Worm (Caenorhabditis elegans) whole organism, young adult: ENCODE data around the gene lhpp-1.
A peak's percentile ranks its signal among the peaks of the same experiment; 100 is the strongest.

Source experiments
- B0261.1 ChIP-seq: sonication (generic microtip); optimal IDR thresholded peaks from 2 replicates; lab custom pipeline; 2016; ENCODE audit warnings: mild to moderate bottlenecking, missing genetic modification characterization, moderate library complexity, missing compliant biosample characterization
- F33H1.4 ChIP-seq: fragments of 200-800 bp; sonication (Bioruptor generic); IDR thresholded peaks from 2 replicates; pipeline ENCODE4 v1.3.6; 2022; ENCODE audit warnings: missing genetic modification reagents, missing genetic modification characterization, missing compliant biosample characterization
- F57C9.4 ChIP-seq: sonication (generic microtip); optimal IDR thresholded peaks from 2 replicates; lab custom pipeline; 2017; ENCODE audit warnings: mild to moderate bottlenecking, missing genetic modification characterization, missing compliant biosample characterization
- K11D2.4 ChIP-seq: fragments of 200-800 bp; sonication (Bioruptor generic); IDR thresholded peaks from 2 replicates; pipeline ENCODE4 v1.3.6; 2022; ENCODE audit warnings: missing genetic modification reagents, missing genetic modification characterization, missing compliant biosample characterization
- Y53G8AR.9 ChIP-seq: fragments of 200-800 bp; sonication (Bioruptor generic); conservative IDR thresholded peaks from 2 replicates; pipeline ENCODE4 v1.3.6; 2022; ENCODE audit warnings: missing genetic modification reagents, missing genetic modification characterization, missing compliant biosample characterization
- ama-1 ChIP-seq, 3 experiments: fragments of 150-350 bp in 1 of 3; sonication (generic microtip) in 2 of 3; optimal IDR thresholded peaks; 2 replicates each; lab custom pipeline; 2014 to 2018; ENCODE audit warnings: missing biosample characterization in 2 of 3, missing genetic modification characterization in 2 of 3, missing genetic modification reagents in 2 of 3
- chd-7 ChIP-seq: sonication (generic microtip); optimal IDR thresholded peaks from 2 replicates; lab custom pipeline; 2016; ENCODE audit warnings: mild to moderate bottlenecking, missing genetic modification characterization, moderate library complexity, missing compliant biosample characterization
- ekl-4 ChIP-seq: fragments of 200-800 bp; sonication (Bioruptor generic); IDR thresholded peaks from 2 replicates; pipeline ENCODE4 v1.3.6; 2022; ENCODE audit warnings: missing genetic modification reagents, missing genetic modification characterization, missing compliant biosample characterization
- hmg-1.2 ChIP-seq: fragments of 200-800 bp; sonication (Bioruptor generic); IDR thresholded peaks from 2 replicates; pipeline ENCODE4 v1.3.6; 2022; ENCODE audit warnings: missing genetic modification reagents, missing genetic modification characterization, missing compliant biosample characterization
- hrde-1 ChIP-seq: sonication (generic microtip); optimal IDR thresholded peaks from 2 replicates; lab custom pipeline; 2016; ENCODE audit warnings: missing genetic modification characterization, mild to moderate bottlenecking, missing compliant biosample characterization, moderate library complexity, missing genotype, missing genetic modification reagents, borderline replicate concordance
- lsl-1 ChIP-seq: fragments of 200-800 bp; sonication (Bioruptor generic); optimal IDR thresholded peaks from 2 replicates; lab custom pipeline; 2018; ENCODE audit warnings: mild to moderate bottlenecking, missing genetic modification characterization, moderate library complexity, missing compliant biosample characterization
- madf-6 ChIP-seq: fragments of 200-800 bp; sonication (Bioruptor generic); IDR thresholded peaks from 2 replicates; pipeline ENCODE4 v1.3.6; 2022; ENCODE audit warnings: missing genetic modification reagents, missing genetic modification characterization, missing compliant biosample characterization
- mcd-1 ChIP-seq: fragments of 200-800 bp; sonication (Bioruptor generic); IDR thresholded peaks from 2 replicates; pipeline ENCODE4 v1.3.6; 2022; ENCODE audit warnings: missing genetic modification reagents, missing genetic modification characterization, missing compliant biosample characterization
- rec-8 ChIP-seq, 2 experiments: sonication (generic microtip); optimal IDR thresholded peaks; 2 replicates each; lab custom pipeline; 2016; ENCODE audit warnings: mild to moderate bottlenecking in 2 of 2, missing genetic modification characterization in 2 of 2, missing genetic modification reagents in 2 of 2, missing genotype in 2 of 2, missing biosample characterization in 1 of 2, missing compliant biosample characterization in 1 of 2, moderate library complexity in 1 of 2
- snpc-3.4 ChIP-seq: sonication (generic microtip); optimal IDR thresholded peaks from 2 replicates; lab custom pipeline; 2017; ENCODE audit warnings: missing genetic modification characterization, mild to moderate bottlenecking, missing compliant biosample characterization, antibody characterized with exemption, moderate library complexity, missing genotype, missing genetic modification reagents
- tlf-1 ChIP-seq: fragments of 200-800 bp; sonication (Bioruptor generic); optimal IDR thresholded peaks from 2 replicates; lab custom pipeline; 2018; ENCODE audit warnings: mild to moderate bottlenecking, missing genetic modification characterization, missing compliant biosample characterization
- zfh-2 ChIP-seq: fragments of 200-800 bp; sonication (Bioruptor generic); conservative IDR thresholded peaks from 2 replicates; pipeline ENCODE4 v1.3.6; 2022; ENCODE audit warnings: missing genetic modification reagents, missing genetic modification characterization, missing compliant biosample characterization
- ztf-22 ChIP-seq: fragments of 200-800 bp; sonication (Bioruptor generic); optimal IDR thresholded peaks from 2 replicates; lab custom pipeline; 2018; ENCODE audit warnings: mild to moderate bottlenecking, missing genetic modification characterization, moderate library complexity, missing compliant biosample characterization

The lhpp-1 gene

DNA sequence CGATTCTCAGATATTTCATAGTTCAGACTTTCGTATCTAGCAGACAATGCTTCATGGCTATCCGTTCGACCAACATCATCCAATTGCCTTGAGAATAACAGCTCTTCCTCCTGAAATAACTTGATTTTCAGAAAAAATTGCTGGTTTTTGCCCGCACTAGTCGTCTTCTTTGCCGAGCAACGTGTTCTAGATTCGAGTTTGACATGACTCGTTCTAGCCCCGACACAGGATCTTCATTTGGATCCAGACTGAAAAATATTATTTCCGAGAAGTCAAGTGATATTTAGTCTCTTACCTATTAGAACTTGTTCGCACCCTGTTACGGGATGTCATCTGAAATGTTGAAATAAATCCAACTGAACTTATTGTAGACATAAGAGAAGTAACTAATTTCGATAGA, 48.6 kb downstream of the lhpp-1 start, which contains the start of gene clh-6 (continued):
- no peak for TF ChIP-seq tlf-1
- TF ChIP-seq chd-7: no peak
- TF ChIP-seq Y53G8AR.9 (GFP tag; lab: Robert Waterston, UW): peak; percentile 69; the same call in 1 of the 2 replicates
- TF ChIP-seq ztf-22 (GFP tag; lab: Kevin White, UChicago): no peak
- TF ChIP-seq madf-6 (GFP tag; lab: Robert Waterston, UW): 0 out of 2 replicates have a peak, but pooled peaks have one; percentile 33
- no peak for TF ChIP-seq K11D2.4 (GFP tag; lab: Robert Waterston, UW)
- TF ChIP-seq zfh-2: no peak
- TF ChIP-seq snpc-3.4: peak; percentile 51
- peak; percentile 38 for TF ChIP-seq ama-1 (optimal IDR thresholded peaks at IDR 0.05; lab: Kevin White, UChicago)
- peak; percentile 14 to 72 for TF ChIP-seq ama-1 (GFP tag; optimal IDR thresholded peaks at IDR 0.05; lab: Kevin White, UChicago)
- no peak for TF ChIP-seq F57C9.4 (tag; lab: Kevin White, UChicago)
- TF ChIP-seq F33H1.4 (GFP tag; lab: Robert Waterston, UW): no peak
- TF ChIP-seq ekl-4 (GFP tag; lab: Robert Waterston, UW): 0 out of 2 replicates have a peak, but pooled peaks have one; percentile 40
- TF ChIP-seq rec-8 (tag; optimal IDR thresholded peaks at IDR 0.05; lab: Kevin White, UChicago): no peak
- no peak for TF ChIP-seq B0261.1 (tag; lab: Kevin White, UChicago)

DNA sequence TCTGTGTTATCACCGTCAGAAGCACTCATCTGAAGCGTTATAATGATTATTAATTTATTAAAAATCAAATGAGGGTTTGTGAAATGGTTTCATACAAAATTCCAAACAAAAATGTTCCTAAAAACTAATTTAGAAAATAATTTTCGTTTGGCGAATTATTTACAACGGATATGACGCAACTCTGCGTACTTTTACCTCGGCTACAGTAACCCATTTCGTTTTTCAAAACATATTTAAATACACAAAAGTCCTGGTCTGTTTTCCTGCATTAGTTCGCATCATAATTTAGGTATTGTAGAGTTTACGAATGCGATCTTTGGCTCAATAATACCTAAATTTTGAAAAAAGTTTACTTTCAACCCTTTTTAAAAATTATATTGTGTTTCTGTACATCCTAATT, 51.9 kb downstream of the lhpp-1 start, which contains the start of gene R07B7.2:
Gene R07B7.2 (minus strand): TSS at position 35 of the 400 bp plus-strand sequence.
- TF ChIP-seq lsl-1 (GFP tag; lab: Kevin White, UChicago) (peak; percentile 66), mcd-1 (GFP tag; lab: Robert Waterston, UW) (no peak), hmg-1.2 (GFP tag; lab: Robert Waterston, UW) (no peak), hrde-1 (tag; lab: Kevin White, UChicago) (peak; percentile 4)
